Worm (Caenorhabditis elegans) whole organism, L4 larva: ENCODE data around the gene T05C12.8.
A peak's percentile ranks its signal among the peaks of the same experiment; 100 is the strongest.

ENCODE experiments used
- Y105C5A.15 ChIP-seq: fragments of 200-800 bp; sonication (Bioruptor generic); IDR thresholded peaks from 2 replicates; pipeline ENCODE4 v1.3.6; 2022; ENCODE audit warnings: missing genetic modification characterization, missing compliant biosample characterization
- Y75B8A.6 ChIP-seq: fragments of 200-800 bp; sonication (Bioruptor generic); IDR thresholded peaks from 2 replicates; pipeline ENCODE4 v1.3.6; 2022; ENCODE audit warnings: missing genetic modification reagents, missing genetic modification characterization, missing compliant biosample characterization
- aha-1 ChIP-seq: fragments of 150-350 bp; peaks from one replicate; lab custom pipeline; 2014; ENCODE audit warnings: missing biosample characterization, missing genetic modification characterization
- ceh-44 ChIP-seq: fragments of 200-800 bp; sonication (Bioruptor generic); IDR thresholded peaks from 2 replicates; pipeline ENCODE4 v1.3.6; 2022; ENCODE audit warnings: missing genetic modification reagents, missing genetic modification characterization, missing compliant biosample characterization
- daf-16 ChIP-seq, 3 experiments: sonication (generic microtip); optimal IDR thresholded peaks; 2 replicates each; lab custom pipeline; 2016 to 2017; ENCODE audit warnings: missing genetic modification characterization in 3 of 3, missing genetic modification reagents in 3 of 3, mild to moderate bottlenecking in 2 of 3, missing compliant biosample characterization in 2 of 3, missing biosample characterization in 1 of 3, moderate library complexity in 1 of 3
- dmd-6 ChIP-seq: fragments of 200-800 bp; sonication (Bioruptor generic); IDR thresholded peaks from 2 replicates; pipeline ENCODE4 v1.3.6; 2022; ENCODE audit warnings: missing genetic modification reagents, missing genetic modification characterization, missing compliant biosample characterization
- dmd-9 ChIP-seq: fragments of 200-800 bp; sonication (Bioruptor generic); IDR thresholded peaks from 2 replicates; pipeline ENCODE4 v1.3.6; 2022; ENCODE audit warnings: missing genetic modification reagents, missing genetic modification characterization, missing compliant biosample characterization
- dve-1 ChIP-seq: sonication (generic microtip); optimal IDR thresholded peaks from 2 replicates; lab custom pipeline; 2017; ENCODE audit warnings: antibody characterized with exemption, mild to moderate bottlenecking, missing genetic modification characterization, missing compliant biosample characterization; ENCODE audit not compliant: insufficient read depth
- fkh-10 ChIP-seq: fragments of 150-350 bp; optimal IDR thresholded peaks from 2 replicates; lab custom pipeline; 2014; ENCODE audit warnings: missing biosample characterization, missing genetic modification reagents, missing genetic modification characterization
- hif-1 ChIP-seq, 2 experiments: sonication (generic microtip); optimal IDR thresholded peaks; 2 replicates each; lab custom pipeline; 2016 to 2017; ENCODE audit warnings: missing compliant biosample characterization in 2 of 2, missing genetic modification characterization in 2 of 2, missing genetic modification reagents in 2 of 2, missing genotype in 2 of 2, mild to moderate bottlenecking in 1 of 2
- hlh-11 ChIP-seq: fragments of 200-800 bp; sonication (Bioruptor generic); optimal IDR thresholded peaks from 2 replicates; lab custom pipeline; 2018; ENCODE audit warnings: mild to moderate bottlenecking, missing genetic modification characterization, missing compliant biosample characterization
- hlh-30 ChIP-seq: sonication (generic microtip); optimal IDR thresholded peaks from 2 replicates; lab custom pipeline; 2017; ENCODE audit warnings: antibody characterized with exemption, mild to moderate bottlenecking, missing genetic modification characterization, missing compliant biosample characterization; ENCODE audit not compliant: insufficient read depth
- hmg-1.1 ChIP-seq: fragments of 200-800 bp; sonication (Bioruptor generic); IDR thresholded peaks from 2 replicates; pipeline ENCODE4 v1.3.6; 2022; ENCODE audit warnings: missing genetic modification reagents, missing genetic modification characterization, missing compliant biosample characterization
- lin-1 ChIP-seq: fragments of 200-800 bp; sonication (Bioruptor generic); IDR thresholded peaks from 2 replicates; pipeline ENCODE4 v1.3.6; 2022; ENCODE audit warnings: missing genetic modification reagents, missing genetic modification characterization, missing compliant biosample characterization
- lin-15B ChIP-seq: fragments of 150-350 bp; sonication (generic microtip); optimal IDR thresholded peaks from 3 replicates; lab custom pipeline; 2014; ENCODE audit warnings: missing biosample characterization, missing genetic modification characterization
- lin-39 ChIP-seq: fragments of 150-350 bp; optimal IDR thresholded peaks from 2 replicates; lab custom pipeline; 2014; ENCODE audit warnings: missing biosample characterization, missing genetic modification reagents, missing genetic modification characterization
- lsy-2 ChIP-seq, 2 experiments: fragments of 150-350 bp in 1 of 2; sonication (generic microtip) in 1 of 2; optimal IDR thresholded peaks; 2 replicates each; lab custom pipeline; 2014 to 2017; ENCODE audit warnings: missing biosample characterization in 2 of 2, missing genetic modification characterization in 2 of 2
- mep-1 ChIP-seq: fragments of 150-350 bp; sonication (generic microtip); optimal IDR thresholded peaks from 3 replicates; lab custom pipeline; 2014; ENCODE audit warnings: missing biosample characterization, missing genetic modification characterization
- nhr-11 ChIP-seq: fragments of 150-350 bp; optimal IDR thresholded peaks from 2 replicates; lab custom pipeline; 2014; ENCODE audit warnings: missing biosample characterization, missing genetic modification characterization
- nhr-111 ChIP-seq: fragments of 200-800 bp; sonication (Bioruptor generic); optimal IDR thresholded peaks from 2 replicates; lab custom pipeline; 2018; ENCODE audit warnings: mild to moderate bottlenecking, missing genetic modification characterization, missing compliant biosample characterization
- nhr-28 ChIP-seq: fragments of 150-350 bp; optimal IDR thresholded peaks from 2 replicates; lab custom pipeline; 2014; ENCODE audit warnings: missing biosample characterization, missing genetic modification characterization
- nhr-76 ChIP-seq: fragments of 150-350 bp; optimal IDR thresholded peaks from 2 replicates; lab custom pipeline; 2014; ENCODE audit warnings: missing biosample characterization, missing genetic modification characterization
- pha-4 ChIP-seq, 2 experiments: fragments of 150-350 bp in 1 of 2; fragments of 200-800 bp in 1 of 2; sonication (Bioruptor generic) in 1 of 2; IDR thresholded peaks in 1 of 2; optimal IDR thresholded peaks in 1 of 2; 2 replicates each; pipeline versions ENCODE4 v1.3.6 to Lab custom; 2014 to 2022; ENCODE audit warnings: missing genetic modification characterization in 2 of 2, missing genetic modification reagents in 2 of 2, missing biosample characterization in 1 of 2, missing compliant biosample characterization in 1 of 2
- php-3 ChIP-seq: fragments of 200-800 bp; sonication (Bioruptor generic); IDR thresholded peaks from 2 replicates; pipeline ENCODE4 v1.3.6; 2022; ENCODE audit warnings: missing genetic modification reagents, missing genetic modification characterization, missing compliant biosample characterization
- pqm-1 ChIP-seq: sonication (generic microtip); optimal IDR thresholded peaks from 2 replicates; lab custom pipeline; 2017; ENCODE audit warnings: missing biosample characterization, missing genetic modification characterization
- rbr-2 ChIP-seq: sonication (generic microtip); optimal IDR thresholded peaks from 2 replicates; lab custom pipeline; 2016; ENCODE audit warnings: missing genotype, missing genetic modification characterization, missing compliant biosample characterization
- sdz-12 ChIP-seq: fragments of 200-800 bp; sonication (Bioruptor generic); optimal IDR thresholded peaks from 2 replicates; lab custom pipeline; 2018; ENCODE audit warnings: mild to moderate bottlenecking, missing genetic modification characterization, missing compliant biosample characterization
- set-16 ChIP-seq: fragments of 200-800 bp; sonication (Bioruptor generic); IDR thresholded peaks from 2 replicates; pipeline ENCODE4 v1.3.6; 2022; ENCODE audit warnings: missing genetic modification reagents, missing genetic modification characterization, missing compliant biosample characterization
- spr-3 ChIP-seq: fragments of 200-800 bp; sonication (Bioruptor generic); optimal IDR thresholded peaks from 2 replicates; lab custom pipeline; 2018; ENCODE audit warnings: mild to moderate bottlenecking, missing genetic modification characterization, missing compliant biosample characterization
- tra-1 ChIP-seq: fragments of 200-800 bp; sonication (Bioruptor generic); IDR thresholded peaks from 2 replicates; pipeline ENCODE4 v1.3.6; 2022; ENCODE audit warnings: missing genetic modification reagents, missing genetic modification characterization, missing compliant biosample characterization
- unc-130 ChIP-seq: sonication (generic microtip); optimal IDR thresholded peaks from 2 replicates; lab custom pipeline; 2016; ENCODE audit warnings: missing genetic modification reagents, missing genetic modification characterization, missing compliant biosample characterization
- unc-62 ChIP-seq, 3 experiments: fragments of 150-350 bp in 1 of 3; sonication (generic microtip); optimal IDR thresholded peaks in 2 of 3; peaks in 1 of 3; 1 replicate in 1 of 3; 2 replicates in 2 of 3; lab custom pipeline; 2014 to 2017; ENCODE audit warnings: missing biosample characterization in 3 of 3, missing genetic modification characterization in 3 of 3, missing genetic modification reagents in 3 of 3, missing genotype in 1 of 3
- zip-2 ChIP-seq: fragments of 150-350 bp; optimal IDR thresholded peaks from 2 replicates; lab custom pipeline; 2014; ENCODE audit warnings: missing biosample characterization, missing genetic modification characterization

The T05C12.8 gene

ce11 chrII:8230976-8231375, 40.6 kb upstream of the T05C12.8 start, which contains the start of gene M110.9:
M110.9 (plus strand) TSS chrII:8231276.
- no peak for TF ChIP-seq lin-39
- no peak for TF ChIP-seq nhr-28 (tag; lab: Kevin White, UChicago)
- no peak for TF ChIP-seq dmd-9 (GFP tag; lab: Robert Waterston, UW)
- TF ChIP-seq ceh-44 (GFP tag; lab: Robert Waterston, UW): no peak
- TF ChIP-seq tra-1 (GFP tag; lab: Robert Waterston, UW): no peak
- no peak for TF ChIP-seq spr-3 (GFP tag; lab: Kevin White, UChicago)
- no peak for TF ChIP-seq Y75B8A.6 (GFP tag; lab: Robert Waterston, UW)
- no peak for TF ChIP-seq zip-2
- no peak for TF ChIP-seq nhr-76 (tag; lab: Kevin White, UChicago)
- no peak for TF ChIP-seq Y105C5A.15
- TF ChIP-seq hif-1 (tag; optimal IDR thresholded peaks at IDR 0.05; lab: Kevin White, UChicago): no peak
- no peak for TF ChIP-seq nhr-111 (GFP tag; lab: Kevin White, UChicago)
- no peak for TF ChIP-seq lin-15B (tag; lab: Kevin White, UChicago)
- no peak for TF ChIP-seq lsy-2 (tag; optimal IDR thresholded peaks at IDR 0.05; lab: Kevin White, UChicago)
- TF ChIP-seq hmg-1.1 (GFP tag; lab: Robert Waterston, UW): no peak

ce11 chrII:8226475-8226874, 36.1 kb upstream of the T05C12.8 start:
- TF ChIP-seq dmd-6 (GFP tag; lab: Robert Waterston, UW): peak; percentile 64
- 0 out of 2 replicates have a peak, but pooled peaks have one; percentile 13 for TF ChIP-seq lin-1 (GFP tag; lab: Robert Waterston, UW)
- peak; percentile 50 for TF ChIP-seq hlh-30 (tag; lab: Kevin White, UChicago)
- no peak for TF ChIP-seq nhr-11 (tag; lab: Kevin White, UChicago)
- no peak for TF ChIP-seq fkh-10 (GFP tag; lab: Kevin White, UChicago)
- TF ChIP-seq sdz-12 (GFP tag; lab: Kevin White, UChicago): no peak
- peak; percentile 81 for TF ChIP-seq dve-1 (tag; lab: Kevin White, UChicago)
- TF ChIP-seq pqm-1: peak; percentile 48
- TF ChIP-seq mep-1 (tag; lab: Kevin White, UChicago): peak; percentile 23
- TF ChIP-seq lsy-2 (tag; optimal IDR thresholded peaks at IDR 0.05; lab: Kevin White, UChicago): peak in 1 of 2 experiments; percentile 23
- TF ChIP-seq set-16 (GFP tag; lab: Robert Waterston, UW): no peak
- peak; percentile 29; the same call in 1 of the 2 replicates for TF ChIP-seq pha-4 (GFP tag; IDR thresholded peaks at IDR 0.05; lab: Robert Waterston, UW)
- TF ChIP-seq pha-4 (tag; optimal IDR thresholded peaks at IDR 0.05; lab: Kevin White, UChicago): peak; percentile 37
- peak; percentile 52 for TF ChIP-seq nhr-28 (tag; lab: Kevin White, UChicago)
- TF ChIP-seq hlh-11 (tag; lab: Kevin White, UChicago): peak; percentile 51
- no peak for TF ChIP-seq daf-16 (GFP tag; optimal IDR thresholded peaks at IDR 0.05; lab: Kevin White, UChicago)
- TF ChIP-seq daf-16 (tag; optimal IDR thresholded peaks at IDR 0.05; lab: Kevin White, UChicago): peak; percentile 76
- no peak for TF ChIP-seq php-3 (GFP tag; lab: Robert Waterston, UW)

- TF ChIP-seq unc-130 (GFP tag; lab: Kevin White, UChicago) (no peak), mep-1 (tag; lab: Kevin White, UChicago) (peak; percentile 14), hlh-30 (tag; lab: Kevin White, UChicago) (peak; percentile 60), unc-62 (GFP tag; optimal IDR thresholded peaks at IDR 0.05 in 1 of 2; lab: Kevin White, UChicago) (peak in 1 of 2 experiments; percentile 23), unc-62 (tag; optimal IDR thresholded peaks at IDR 0.05; lab: Kevin White, UChicago) (no peak), rbr-2 (tag; lab: Kevin White, UChicago) (no peak), aha-1 (tag; lab: Kevin White, UChicago) (peak; percentile 56)
Observed at ce11 chrII:8225914-8226313, 35.6 kb upstream of the T05C12.8 start.

ce11 chrII:8225347-8225746, 35.0 kb upstream of the T05C12.8 start:
- TF ChIP-seq unc-62 (GFP tag; optimal IDR thresholded peaks at IDR 0.05 in 1 of 2; lab: Kevin White, UChicago) (peak in 1 of 2 experiments; percentile 75), unc-62 (tag; optimal IDR thresholded peaks at IDR 0.05; lab: Kevin White, UChicago) (no peak), nhr-28 (tag; lab: Kevin White, UChicago) (peak; percentile 76), ceh-44 (GFP tag; lab: Robert Waterston, UW) (no peak), hlh-30 (tag; lab: Kevin White, UChicago) (peak; percentile 17), dve-1 (tag; lab: Kevin White, UChicago) (peak; percentile 17)
